Fruit fly (Drosophila melanogaster): ENCODE data around the gene CG3987.

CG3987 gene

dm6 chr3R:15125796-15126195 lies 14.0 kb upstream of the CG3987 start:
- TF ChIP-seq CG8159 (tag; optimal IDR thresholded peaks at IDR 0.05), result no peak
- no peak for TF ChIP-seq CG32121 (GFP tag; IDR thresholded peaks at IDR 0.05)
- no peak for TF ChIP-seq fd96Ca (GFP tag; IDR thresholded peaks at IDR 0.05)
- no peak for TF ChIP-seq Snoo (tag; optimal IDR thresholded peaks at IDR 0.05)
- no peak for TF ChIP-seq EcR (GFP tag; optimal IDR thresholded peaks at IDR 0.05)
- no peak for TF ChIP-seq CG34367 (tag; optimal IDR thresholded peaks at IDR 0.05)
- TF ChIP-seq CG10348 (GFP tag; IDR thresholded peaks at IDR 0.05), result no peak
- no peak for TF ChIP-seq CG13204 (GFP tag; optimal IDR thresholded peaks at IDR 0.05)
- TF ChIP-seq CG8301 (tag; optimal IDR thresholded peaks at IDR 0.05), result no peak
- TF ChIP-seq CG15710 (tag; optimal IDR thresholded peaks at IDR 0.05), result no peak

dm6 chr3R:15128060-15128459 lies 11.7 kb upstream of the CG3987 start:
- TF ChIP-seq CG17806 (tag; optimal IDR thresholded peaks at IDR 0.05) (no peak), Pif1B (GFP tag; optimal IDR thresholded peaks at IDR 0.05) (no peak), CG9948 (tag; optimal IDR thresholded peaks at IDR 0.05) (no peak), CG10348 (GFP tag; IDR thresholded peaks at IDR 0.05) (no peak), gl (tag; optimal IDR thresholded peaks at IDR 0.05) (no peak), CG8301 (tag; optimal IDR thresholded peaks at IDR 0.05) (no peak), CG34367 (tag; optimal IDR thresholded peaks at IDR 0.05) (no peak), D1 (tag; optimal IDR thresholded peaks at IDR 0.05) (no peak), rn (GFP tag; IDR thresholded peaks at IDR 0.05) (no peak), CG12605 (GFP tag; IDR thresholded peaks at IDR 0.05) (no peak), fd96Ca (GFP tag; IDR thresholded peaks at IDR 0.05) (no peak), CG4496 (GFP tag; IDR thresholded peaks at IDR 0.05) (no peak), Ets98B (GFP tag; IDR thresholded peaks at IDR 0.05) (no peak), CG14655 (GFP tag; optimal IDR thresholded peaks at IDR 0.05) (no peak), CG13204 (GFP tag; optimal IDR thresholded peaks at IDR 0.05) (no peak), Pif1A (GFP tag; optimal IDR thresholded peaks at IDR 0.05) (no peak), Snoo (tag; optimal IDR thresholded peaks at IDR 0.05) (no peak), CG15710 (tag; optimal IDR thresholded peaks at IDR 0.05) (no peak), EcR (GFP tag; optimal IDR thresholded peaks at IDR 0.05) (no peak), CG32121 (GFP tag; IDR thresholded peaks at IDR 0.05) (no peak)

- 0 out of 2 replicates have a peak, but pooled peaks have one; percentile 19 for TF ChIP-seq rn (GFP tag; IDR thresholded peaks at IDR 0.05)
- TF ChIP-seq fd96Ca (GFP tag; IDR thresholded peaks at IDR 0.05), result peak; percentile 36; the same call in 1 of the 3 replicates
- TF ChIP-seq Snoo (tag; optimal IDR thresholded peaks at IDR 0.05), result no peak
- TF ChIP-seq CG8159 (tag; optimal IDR thresholded peaks at IDR 0.05), result no peak
- TF ChIP-seq Ets98B (GFP tag; IDR thresholded peaks at IDR 0.05), result no peak
- TF ChIP-seq CG9948 (tag; optimal IDR thresholded peaks at IDR 0.05), result peak; percentile 6
- peak; percentile 27 for TF ChIP-seq CG8301 (tag; optimal IDR thresholded peaks at IDR 0.05)
- no peak for TF ChIP-seq CG10348 (GFP tag; IDR thresholded peaks at IDR 0.05)
- TF ChIP-seq CG4496 (GFP tag; IDR thresholded peaks at IDR 0.05), result 0 out of 3 replicates have a peak, but pooled peaks have one; percentile 6
- TF ChIP-seq CG14655 (GFP tag; optimal IDR thresholded peaks at IDR 0.05), result peak; percentile 68
These were observed 10.9 kb upstream of the CG3987 start for dm6 chr3R:15128646-15129429.

- TF ChIP-seq D1 (tag; optimal IDR thresholded peaks at IDR 0.05), result no peak
- TF ChIP-seq gl (tag; optimal IDR thresholded peaks at IDR 0.05), result no peak
- no peak for TF ChIP-seq CG4496 (GFP tag; IDR thresholded peaks at IDR 0.05)
- TF ChIP-seq CG17806 (tag; optimal IDR thresholded peaks at IDR 0.05), result no peak
- no peak for TF ChIP-seq CG12605 (GFP tag; IDR thresholded peaks at IDR 0.05)
- TF ChIP-seq CG8159 (tag; optimal IDR thresholded peaks at IDR 0.05), result no peak
- TF ChIP-seq CG8301 (tag; optimal IDR thresholded peaks at IDR 0.05), result no peak
These were observed 9.8 kb upstream of the CG3987 start for dm6 chr3R:15129998-15130397.

dm6 chr3R:15130873-15131272 lies 8.9 kb upstream of the CG3987 start:
- TF ChIP-seq EcR (GFP tag; optimal IDR thresholded peaks at IDR 0.05) (peak; percentile 54), D1 (tag; optimal IDR thresholded peaks at IDR 0.05) (no peak), CG13204 (GFP tag; optimal IDR thresholded peaks at IDR 0.05) (peak; percentile 25), Pif1B (GFP tag; optimal IDR thresholded peaks at IDR 0.05) (no peak)

dm6 chr3R:15131677-15132076 lies 8.1 kb upstream of the CG3987 start, which contains the start of gene CG42788:
Gene CG42788 (minus strand): TSS chr3R:15131926.
- TF ChIP-seq Ets98B (GFP tag; IDR thresholded peaks at IDR 0.05) (no peak), CG12605 (GFP tag; IDR thresholded peaks at IDR 0.05) (no peak), Pif1A (GFP tag; optimal IDR thresholded peaks at IDR 0.05) (no peak), CG9948 (tag; optimal IDR thresholded peaks at IDR 0.05) (peak; percentile 0), CG17806 (tag; optimal IDR thresholded peaks at IDR 0.05) (no peak), fd96Ca (GFP tag; IDR thresholded peaks at IDR 0.05) (no peak), CG13204 (GFP tag; optimal IDR thresholded peaks at IDR 0.05) (peak; percentile 82), Snoo (tag; optimal IDR thresholded peaks at IDR 0.05) (peak; percentile 80), D1 (tag; optimal IDR thresholded peaks at IDR 0.05) (no peak), CG8301 (tag; optimal IDR thresholded peaks at IDR 0.05) (no peak), CG10348 (GFP tag; IDR thresholded peaks at IDR 0.05) (no peak), CG15710 (tag; optimal IDR thresholded peaks at IDR 0.05) (peak; percentile 33), rn (GFP tag; IDR thresholded peaks at IDR 0.05) (no peak), CG4496 (GFP tag; IDR thresholded peaks at IDR 0.05) (no peak), Pif1B (GFP tag; optimal IDR thresholded peaks at IDR 0.05) (peak; percentile 33), CG34367 (tag; optimal IDR thresholded peaks at IDR 0.05) (peak; percentile 15), gl (tag; optimal IDR thresholded peaks at IDR 0.05) (no peak), EcR (GFP tag; optimal IDR thresholded peaks at IDR 0.05) (peak; percentile 59), CG32121 (GFP tag; IDR thresholded peaks at IDR 0.05) (no peak), CG8159 (tag; optimal IDR thresholded peaks at IDR 0.05) (no peak), CG14655 (GFP tag; optimal IDR thresholded peaks at IDR 0.05) (no peak)
